Worm (Caenorhabditis elegans) whole organism, L2 larva: Measurements from ENCODE around the gene C02E7.6.

Source experiments
- C34F6.9 ChIP-seq: fragments of 150-350 bp; optimal IDR thresholded peaks from 2 replicates; lab custom pipeline; 2014; ENCODE audit warnings: missing biosample characterization, missing genetic modification characterization
- R02D3.7 ChIP-seq: fragments of 150-350 bp; optimal IDR thresholded peaks from 2 replicates; lab custom pipeline; 2014; ENCODE audit warnings: missing biosample characterization, missing genetic modification characterization
- alr-1 ChIP-seq: fragments of 150-350 bp; optimal IDR thresholded peaks from 2 replicates; lab custom pipeline; 2014; ENCODE audit warnings: missing biosample characterization, missing genetic modification characterization
- blmp-1 ChIP-seq: sonication (generic microtip); optimal IDR thresholded peaks from 2 replicates; lab custom pipeline; 2017; ENCODE audit warnings: missing genetic modification characterization, mild to moderate bottlenecking, missing compliant biosample characterization, antibody characterized with exemption, moderate library complexity; ENCODE audit not compliant: insufficient read depth
- ceh-82 ChIP-seq: fragments of 150-350 bp; optimal IDR thresholded peaks from 2 replicates; lab custom pipeline; 2014; ENCODE audit warnings: missing biosample characterization, missing genetic modification characterization
- elt-1 ChIP-seq: fragments of 150-350 bp; optimal IDR thresholded peaks from 2 replicates; lab custom pipeline; 2014; ENCODE audit warnings: missing biosample characterization, missing genetic modification characterization
- nhr-11 ChIP-seq: fragments of 150-350 bp; optimal IDR thresholded peaks from 2 replicates; lab custom pipeline; 2014; ENCODE audit warnings: missing biosample characterization, missing genetic modification characterization
- nhr-23 ChIP-seq: fragments of 150-350 bp; optimal IDR thresholded peaks from 2 replicates; lab custom pipeline; 2014; ENCODE audit warnings: missing biosample characterization, missing genetic modification reagents, missing genetic modification characterization
- nhr-25 ChIP-seq: fragments of 150-350 bp; sonication (generic microtip); optimal IDR thresholded peaks from 3 replicates; lab custom pipeline; 2014; ENCODE audit warnings: missing biosample characterization, missing genetic modification characterization
- nhr-77 ChIP-seq: fragments of 150-350 bp; optimal IDR thresholded peaks from 2 replicates; lab custom pipeline; 2014; ENCODE audit warnings: missing biosample characterization, missing genetic modification characterization
- skn-1 ChIP-seq: sonication (generic microtip); optimal IDR thresholded peaks from 2 replicates; lab custom pipeline; 2017; ENCODE audit warnings: missing biosample characterization, missing genetic modification characterization
- snpc-4 ChIP-seq: fragments of 150-350 bp; optimal IDR thresholded peaks from 2 replicates; lab custom pipeline; 2014; ENCODE audit warnings: missing biosample characterization, missing genetic modification characterization
- unc-39 ChIP-seq: fragments of 150-350 bp; optimal IDR thresholded peaks from 2 replicates; lab custom pipeline; 2014; ENCODE audit warnings: missing biosample characterization, missing genetic modification characterization
- ztf-4 ChIP-seq: fragments of 150-350 bp; optimal IDR thresholded peaks from 2 replicates; lab custom pipeline; 2014; ENCODE audit warnings: missing biosample characterization, missing genetic modification characterization

ce11 chrV:4885372-4885771, 33.6 kb upstream of the C02E7.6 start, which contains the start of gene T19H12.3:
- TF ChIP-seq nhr-11 (tag; lab: Kevin White, UChicago) (no peak), skn-1 (tag; lab: Kevin White, UChicago) (no peak), R02D3.7 (tag; lab: Kevin White, UChicago) (no peak), elt-1 (tag; lab: Kevin White, UChicago) (no peak), alr-1 (tag; lab: Kevin White, UChicago) (no peak), ceh-82 (tag; lab: Kevin White, UChicago) (no peak), snpc-4 (tag; lab: Kevin White, UChicago) (no peak), nhr-25 (tag; lab: Kevin White, UChicago) (no peak), C34F6.9 (tag; lab: Kevin White, UChicago) (no peak), blmp-1 (tag; lab: Kevin White, UChicago) (no peak), ztf-4 (no peak), nhr-23 (tag; lab: Kevin White, UChicago) (no peak), nhr-77 (tag; lab: Kevin White, UChicago) (no peak), unc-39 (tag; lab: Kevin White, UChicago) (no peak)
